Fruit fly (Drosophila melanogaster) whole organism, embryonic: ENCODE measurements around the gene Trpgamma.

Experiments used
- Antp ChIP-seq: fragments of 200-800 bp; sonication (Bioruptor generic); optimal IDR thresholded peaks from 3 replicates; lab custom pipeline; 2016; ENCODE audit warnings: missing biosample characterization, missing genetic modification characterization
- CG10147 ChIP-seq: fragments of 200-800 bp; sonication (Bioruptor generic); optimal IDR thresholded peaks from 2 replicates; lab custom pipeline; 2019; ENCODE audit warnings: missing biosample characterization, mild to moderate bottlenecking, missing genetic modification characterization, moderate library complexity
- CG10267 ChIP-seq: fragments of 200-800 bp; sonication (Bioruptor generic); optimal IDR thresholded peaks from 2 replicates; lab custom pipeline; 2018; ENCODE audit warnings: missing biosample characterization, mild to moderate bottlenecking, missing genetic modification characterization, moderate library complexity
- CG10543 ChIP-seq: fragments of 200-800 bp; sonication (Bioruptor generic); optimal IDR thresholded peaks from 3 replicates; lab custom pipeline; 2017; ENCODE audit warnings: missing biosample characterization, mild to moderate bottlenecking, missing genetic modification characterization, moderate library complexity
- CG10959 ChIP-seq: fragments of 200-800 bp; sonication (Bioruptor generic); IDR thresholded peaks from 2 replicates; pipeline ENCODE4 v1.3.6; 2022; ENCODE audit warnings: missing biosample characterization, missing genetic modification characterization
- CG10979 ChIP-seq: fragments of 200-800 bp; sonication (Bioruptor generic); optimal IDR thresholded peaks from 2 replicates; lab custom pipeline; 2018; ENCODE audit warnings: missing biosample characterization, mild to moderate bottlenecking, missing genetic modification characterization, moderate library complexity
- CG11723 ChIP-seq: fragments of 200-800 bp; sonication (Bioruptor generic); optimal IDR thresholded peaks from 2 replicates; lab custom pipeline; 2017; ENCODE audit warnings: missing biosample characterization, mild to moderate bottlenecking, missing genetic modification characterization
- CG13424 ChIP-seq: fragments of 200-800 bp; sonication (Bioruptor generic); optimal IDR thresholded peaks from 2 replicates; lab custom pipeline; 2019; ENCODE audit warnings: missing biosample characterization, mild to moderate bottlenecking, missing genetic modification characterization, moderate library complexity
- CG13894 ChIP-seq: fragments of 200-800 bp; sonication (Bioruptor generic); optimal IDR thresholded peaks from 3 replicates; lab custom pipeline; 2018; ENCODE audit warnings: missing biosample characterization, mild to moderate bottlenecking, missing genetic modification characterization, moderate library complexity
- CG1602 ChIP-seq: fragments of 200-800 bp; sonication (Bioruptor generic); optimal IDR thresholded peaks from 3 replicates; lab custom pipeline; 2016; ENCODE audit warnings: missing biosample characterization, missing genetic modification characterization
- CG1603 ChIP-seq: fragments of 200-800 bp; sonication (Bioruptor generic); optimal IDR thresholded peaks from 2 replicates; lab custom pipeline; 2019; ENCODE audit warnings: missing biosample characterization, mild to moderate bottlenecking, missing genetic modification characterization, moderate library complexity
- CG16863 ChIP-seq: fragments of 200-800 bp; sonication (Bioruptor generic); optimal IDR thresholded peaks from 3 replicates; lab custom pipeline; 2016; ENCODE audit warnings: missing biosample characterization, missing genetic modification characterization
- CG17328 ChIP-seq: fragments of 200-800 bp; sonication (Bioruptor generic); IDR thresholded peaks from 2 replicates; pipeline ENCODE4 v1.3.6; 2022; ENCODE audit warnings: missing biosample characterization, missing genetic modification characterization
- CG17361 ChIP-seq: fragments of 200-800 bp; sonication (Bioruptor generic); IDR thresholded peaks from 3 replicates; pipeline ENCODE4 v1.3.6; 2022; ENCODE audit warnings: missing biosample characterization, missing genetic modification characterization
- CG17385 ChIP-seq: fragments of 200-800 bp; sonication (Bioruptor generic); optimal IDR thresholded peaks from 3 replicates; lab custom pipeline; 2018; ENCODE audit warnings: missing biosample characterization, mild to moderate bottlenecking, missing genetic modification characterization
- CG18619 ChIP-seq: fragments of 200-800 bp; sonication (Bioruptor generic); optimal IDR thresholded peaks from 3 replicates; lab custom pipeline; 2017; ENCODE audit warnings: missing biosample characterization, mild to moderate bottlenecking, missing genetic modification characterization
- CG30403 ChIP-seq: fragments of 200-800 bp; sonication (Bioruptor generic); optimal IDR thresholded peaks from 3 replicates; lab custom pipeline; 2016; ENCODE audit warnings: missing biosample characterization, missing genetic modification characterization
- CG3163 ChIP-seq: fragments of 200-800 bp; sonication (Bioruptor generic); optimal IDR thresholded peaks from 3 replicates; lab custom pipeline; 2016; ENCODE audit warnings: missing biosample characterization, missing genetic modification characterization
- CG4424 ChIP-seq: fragments of 200-800 bp; sonication (Bioruptor generic); optimal IDR thresholded peaks from 3 replicates; lab custom pipeline; 2016; ENCODE audit warnings: missing biosample characterization, missing genetic modification characterization
- CG4707 ChIP-seq: fragments of 200-800 bp; sonication (Bioruptor generic); optimal IDR thresholded peaks from 2 replicates; lab custom pipeline; 2018; ENCODE audit warnings: missing biosample characterization, mild to moderate bottlenecking, missing genetic modification characterization, moderate library complexity
- CG6254 ChIP-seq: fragments of 200-800 bp; sonication (Bioruptor generic); optimal IDR thresholded peaks from 3 replicates; lab custom pipeline; 2017; ENCODE audit warnings: mild to moderate bottlenecking, missing biosample characterization, missing genetic modification reagents, missing genetic modification characterization
- CG6654 ChIP-seq: fragments of 200-800 bp; sonication (Bioruptor generic); optimal IDR thresholded peaks from 2 replicates; lab custom pipeline; 2017; ENCODE audit warnings: missing biosample characterization, mild to moderate bottlenecking, missing genetic modification characterization
- CG6813 ChIP-seq: fragments of 200-800 bp; sonication (Bioruptor generic); optimal IDR thresholded peaks from 2 replicates; lab custom pipeline; 2017; ENCODE audit warnings: missing biosample characterization, missing genetic modification characterization, mild to moderate bottlenecking, moderate library complexity, missing genetic modification reagents
- CG9817 ChIP-seq: fragments of 200-800 bp; sonication (Bioruptor generic); optimal IDR thresholded peaks from 2 replicates; lab custom pipeline; 2018; ENCODE audit warnings: missing biosample characterization, mild to moderate bottlenecking, missing genetic modification characterization, moderate library complexity
- CG9932 ChIP-seq: fragments of 200-800 bp; sonication (Bioruptor generic); IDR thresholded peaks from 2 replicates; pipeline ENCODE4 v1.3.6; 2022; ENCODE audit warnings: missing biosample characterization, missing genetic modification characterization
- Fer1 ChIP-seq: fragments of 200-800 bp; sonication (Bioruptor generic); optimal IDR thresholded peaks from 2 replicates; lab custom pipeline; 2017; ENCODE audit warnings: missing biosample characterization, mild to moderate bottlenecking, missing genetic modification characterization
- HLH3B ChIP-seq: fragments of 200-800 bp; sonication (Bioruptor generic); IDR thresholded peaks from 2 replicates; pipeline ENCODE4 v1.3.6; 2022; ENCODE audit warnings: missing biosample characterization, missing genetic modification characterization
- HLH54F ChIP-seq: fragments of 200-800 bp; sonication (Bioruptor generic); optimal IDR thresholded peaks from 3 replicates; lab custom pipeline; 2016; ENCODE audit warnings: missing biosample characterization, missing genetic modification characterization
- Oli ChIP-seq: fragments of 200-800 bp; sonication (Bioruptor generic); optimal IDR thresholded peaks from 2 replicates; lab custom pipeline; 2018; ENCODE audit warnings: missing biosample characterization, mild to moderate bottlenecking, missing genetic modification characterization, moderate library complexity
- PHDP ChIP-seq: fragments of 200-800 bp; sonication (Bioruptor generic); optimal IDR thresholded peaks from 3 replicates; lab custom pipeline; 2018; ENCODE audit warnings: missing biosample characterization, mild to moderate bottlenecking, missing genetic modification characterization, moderate library complexity
- abd-A ChIP-seq: fragments of 200-800 bp; sonication (Bioruptor generic); optimal IDR thresholded peaks from 3 replicates; lab custom pipeline; 2019; ENCODE audit warnings: missing biosample characterization, mild to moderate bottlenecking, missing genetic modification characterization, moderate library complexity
- ap ChIP-seq: fragments of 200-800 bp; sonication (Bioruptor generic); IDR thresholded peaks from 2 replicates; pipeline ENCODE4 v1.3.6; 2022; ENCODE audit warnings: missing biosample characterization, missing genetic modification characterization
- az2 ChIP-seq: fragments of 200-800 bp; sonication (Bioruptor generic); optimal IDR thresholded peaks from 3 replicates; lab custom pipeline; 2016; ENCODE audit warnings: missing biosample characterization, missing genetic modification characterization
- caup ChIP-seq: fragments of 200-800 bp; sonication (Bioruptor generic); optimal IDR thresholded peaks from 3 replicates; lab custom pipeline; 2017; ENCODE audit warnings: missing biosample characterization, mild to moderate bottlenecking, missing genetic modification characterization, moderate library complexity; ENCODE audit not compliant: severe bottlenecking
- chinmo ChIP-seq: fragments of 200-800 bp; sonication (Bioruptor generic); IDR thresholded peaks from 4 replicates; pipeline ENCODE4 v1.3.6; 2022; ENCODE audit warnings: missing biosample characterization, missing genetic modification characterization; ENCODE audit not compliant: partially characterized antibody
- dati ChIP-seq: fragments of 200-800 bp; sonication (Bioruptor generic); IDR thresholded peaks from 2 replicates; pipeline ENCODE4 v1.3.6; 2022; ENCODE audit warnings: missing biosample characterization, missing genetic modification characterization
- dmrt11E ChIP-seq: fragments of 200-800 bp; sonication (Bioruptor generic); optimal IDR thresholded peaks from 3 replicates; lab custom pipeline; 2018; ENCODE audit warnings: missing biosample characterization, mild to moderate bottlenecking, missing genetic modification characterization, moderate library complexity
- eve ChIP-seq, 2 experiments: fragments of >200 bp; optimal IDR thresholded peaks; 2 replicates each; lab custom pipeline; 2017; ENCODE audit warnings: missing biosample characterization in 2 of 2, missing genetic modification characterization in 2 of 2
- fd96Cb ChIP-seq: fragments of 200-800 bp; sonication (Bioruptor generic); optimal IDR thresholded peaks from 2 replicates; lab custom pipeline; 2018; ENCODE audit warnings: missing biosample characterization, mild to moderate bottlenecking, missing genetic modification characterization, moderate library complexity
- gem ChIP-seq: fragments of 200-800 bp; sonication (Bioruptor generic); optimal IDR thresholded peaks from 2 replicates; lab custom pipeline; 2019; ENCODE audit warnings: missing biosample characterization, mild to moderate bottlenecking, missing genetic modification characterization, moderate library complexity
- grau ChIP-seq: fragments of 200-800 bp; optimal IDR thresholded peaks from 3 replicates; lab custom pipeline; 2019; ENCODE audit warnings: missing biosample characterization, mild to moderate bottlenecking, missing genetic modification characterization, moderate library complexity
- jing ChIP-seq: fragments of 200-800 bp; sonication (Bioruptor generic); optimal IDR thresholded peaks from 2 replicates; lab custom pipeline; 2018; ENCODE audit warnings: missing biosample characterization, mild to moderate bottlenecking, missing genetic modification characterization
- org-1 ChIP-seq: fragments of 200-800 bp; sonication (Bioruptor generic); optimal IDR thresholded peaks from 2 replicates; lab custom pipeline; 2017; ENCODE audit warnings: missing biosample characterization, missing genetic modification characterization
- p53 ChIP-seq: fragments of 200-800 bp; sonication (Bioruptor generic); optimal IDR thresholded peaks from 2 replicates; lab custom pipeline; 2016; ENCODE audit warnings: missing biosample characterization, missing genetic modification characterization
- pros ChIP-seq: fragments of 200-800 bp; sonication (Bioruptor generic); optimal IDR thresholded peaks from 3 replicates; lab custom pipeline; 2019; ENCODE audit warnings: missing biosample characterization, mild to moderate bottlenecking, missing genetic modification characterization, moderate library complexity
- schlank ChIP-seq: fragments of 200-800 bp; sonication (Bioruptor generic); optimal IDR thresholded peaks from 2 replicates; lab custom pipeline; 2018; ENCODE audit warnings: missing biosample characterization, mild to moderate bottlenecking, missing genetic modification characterization
- zen2 ChIP-seq: fragments of 200-800 bp; sonication (Bioruptor generic); IDR thresholded peaks from 3 replicates; pipeline ENCODE4 v1.3.6; 2022; ENCODE audit warnings: missing biosample characterization, missing genetic modification characterization; ENCODE audit not compliant: partially characterized antibody

Gene Trpgamma

DNA sequence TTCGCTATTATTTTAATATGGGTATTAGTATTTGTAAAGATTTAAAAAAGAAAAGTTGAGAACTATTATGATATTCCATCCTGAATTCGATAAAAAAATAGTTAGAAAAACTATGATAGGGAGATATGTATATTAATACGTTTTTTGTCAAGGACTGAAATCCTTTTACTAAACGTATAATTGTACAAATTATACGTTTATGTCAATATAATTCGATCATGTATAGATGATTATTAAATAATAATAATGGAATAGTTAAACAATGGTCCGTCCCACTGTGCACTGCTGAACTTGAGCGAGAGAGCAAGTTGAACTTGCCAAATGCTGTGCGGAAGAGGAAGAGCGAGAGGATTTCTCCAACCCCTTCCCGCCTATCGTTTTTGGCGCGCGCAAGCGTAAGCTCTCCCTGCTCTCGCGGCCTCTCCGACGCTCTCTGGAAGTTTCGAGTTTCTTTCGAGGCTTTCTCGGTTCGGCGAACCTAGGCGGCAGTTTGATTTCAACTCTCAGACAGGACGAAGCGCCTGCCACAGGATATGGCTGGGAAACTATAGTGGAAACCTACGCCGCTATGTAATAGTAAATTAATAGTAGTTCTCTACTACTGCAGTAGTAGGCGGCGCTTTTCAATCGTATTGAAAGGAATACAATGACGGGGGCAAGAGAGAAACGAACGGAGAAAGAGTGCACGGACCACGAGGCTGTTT is 8.6 kb upstream of the Trpgamma start (continued):
- no peak for TF ChIP-seq CG1603 (tag; lab: Kevin White, UChicago)
- peak; percentile 40 for TF ChIP-seq CG10543 (GFP tag; lab: Kevin White, UChicago)
- peak; percentile 64 for TF ChIP-seq CG10267 (tag; lab: Kevin White, UChicago)
- no peak for TF ChIP-seq p53 (GFP tag; lab: Kevin White, UChicago)
- TF ChIP-seq CG30403 (GFP tag; lab: Kevin White, UChicago) = peak; percentile 69
- TF ChIP-seq CG17361 (GFP tag; lab: Robert Waterston, UW) = peak; percentile 77
- peak; percentile 66 for TF ChIP-seq Oli
- peak; percentile 62 for TF ChIP-seq CG6813 (GFP tag; lab: Kevin White, UChicago)
- TF ChIP-seq Fer1 (GFP tag; lab: Kevin White, UChicago) = peak; percentile 77
- peak in 1 of 2 experiments; percentile 71 for TF ChIP-seq eve (GFP tag; optimal IDR thresholded peaks at IDR 0.05; lab: Kevin White, UChicago)
- peak; percentile 70 for TF ChIP-seq CG10147 (GFP tag; lab: Kevin White, UChicago)
- peak; percentile 78 for TF ChIP-seq CG17385 (GFP tag; lab: Kevin White, UChicago)
- TF ChIP-seq CG6254 (GFP tag; lab: Kevin White, UChicago) = peak; percentile 33
- peak; percentile 65 for TF ChIP-seq CG4707 (GFP tag; lab: Kevin White, UChicago)
- TF ChIP-seq CG16863 (GFP tag; lab: Kevin White, UChicago) = no peak
- TF ChIP-seq CG18619 = peak; percentile 60
- TF ChIP-seq CG6654 (GFP tag; lab: Kevin White, UChicago) = peak; percentile 7
- TF ChIP-seq CG4424 (GFP tag; lab: Kevin White, UChicago) = peak; percentile 62
- TF ChIP-seq fd96Cb = peak; percentile 65
- TF ChIP-seq CG13894 = peak; percentile 14
- peak; percentile 54 for TF ChIP-seq org-1
- peak; percentile 44 for TF ChIP-seq caup (GFP tag; lab: Kevin White, UChicago)
- TF ChIP-seq jing = no peak
- peak; percentile 86 for TF ChIP-seq CG13424 (tag; lab: Kevin White, UChicago)
- TF ChIP-seq CG1602 = peak; percentile 8
- TF ChIP-seq CG9817 (tag; lab: Kevin White, UChicago) = peak; percentile 40
- peak; percentile 87 for TF ChIP-seq gem
- TF ChIP-seq CG10959 (GFP tag; lab: Robert Waterston, UW) = no peak
- TF ChIP-seq grau = peak; percentile 83
- TF ChIP-seq CG10979 = peak; percentile 78
- no peak for TF ChIP-seq pros (GFP tag; lab: Kevin White, UChicago)
- peak; percentile 80 for TF ChIP-seq PHDP (tag; lab: Kevin White, UChicago)
- no peak for TF ChIP-seq CG11723 (GFP tag; lab: Kevin White, UChicago)
- TF ChIP-seq Antp (GFP tag; lab: Kevin White, UChicago) = no peak
- peak; percentile 38 for TF ChIP-seq az2

DNA sequence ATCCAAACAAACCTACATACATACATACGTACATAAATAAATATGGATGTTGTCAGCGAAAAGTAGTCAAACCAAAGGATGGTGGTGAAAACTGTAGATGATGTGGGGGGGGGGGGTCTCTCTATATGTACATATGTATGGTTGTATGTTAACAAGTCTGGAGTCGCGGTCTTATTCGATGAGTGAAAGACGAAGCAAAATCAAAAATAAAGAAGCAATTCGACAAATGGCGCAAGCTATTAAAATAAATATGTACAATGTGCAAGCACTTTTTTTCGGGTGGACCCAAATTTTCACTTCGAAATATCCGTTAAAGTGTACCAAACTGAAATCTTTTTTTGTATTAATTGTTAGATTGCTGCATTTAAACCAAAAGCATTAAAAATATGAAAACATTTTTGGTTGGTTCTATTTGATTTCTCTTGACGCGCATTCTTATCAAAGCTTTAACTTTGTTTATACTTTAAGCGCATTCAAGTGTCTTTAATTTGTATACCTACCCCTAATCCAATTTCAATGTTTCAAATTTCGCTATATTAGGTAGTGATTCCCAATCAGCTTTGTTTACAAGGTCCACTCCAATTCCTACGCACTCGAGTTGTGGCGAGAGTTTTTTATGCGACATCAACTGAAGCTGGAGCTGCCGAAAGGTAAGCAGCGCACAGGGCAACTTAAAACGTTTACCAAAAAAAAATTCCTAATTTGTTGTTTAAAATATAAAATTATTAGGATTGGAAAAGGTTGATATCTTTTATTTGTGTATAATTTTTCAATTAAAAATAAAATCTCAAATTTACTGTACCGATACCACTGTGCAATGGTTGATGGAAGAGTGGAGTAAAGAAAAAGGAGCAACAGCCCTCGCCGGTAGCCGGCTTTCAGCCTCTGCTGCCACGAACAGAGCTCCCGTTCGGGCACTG is 7.7 kb upstream of the Trpgamma start, which contains the start of gene CG31807:
Gene CG31807 (minus strand): TSS at position 51 of the 920 bp plus-strand sequence.
- TF ChIP-seq abd-A (no peak), dati (no peak; the same call in 1 of the 2 replicates), schlank (tag; lab: Kevin White, UChicago) (peak; percentile 40), CG3163 (peak; percentile 36), chinmo (0 out of 4 replicates have a peak, but pooled peaks have one; percentile 35), zen2 (GFP tag; lab: Robert Waterston, UW) (no peak), ap (GFP tag; lab: Robert Waterston, UW) (peak; percentile 20; the same call in 1 of the 2 replicates), HLH54F (GFP tag; lab: Kevin White, UChicago) (peak; percentile 52), CG17328 (GFP tag; lab: Robert Waterston, UW) (peak; percentile 35; the same call in 1 of the 2 replicates), dmrt11E (tag; lab: Kevin White, UChicago) (peak; percentile 37), HLH3B (GFP tag; lab: Robert Waterston, UW) (peak; percentile 41; the same call in 1 of the 2 replicates), CG9932 (0 out of 2 replicates have a peak, but pooled peaks have one; percentile 25)
